Worm (Caenorhabditis elegans) whole organism, L2 larva: Measurements from ENCODE around the gene D2023.1.

Experiments
- C34F6.9 ChIP-seq: fragments of 150-350 bp; optimal IDR thresholded peaks from 2 replicates; lab custom pipeline; 2014; ENCODE audit warnings: missing biosample characterization, missing genetic modification characterization
- F13H6.1 ChIP-seq: sonication (generic microtip); optimal IDR thresholded peaks from 2 replicates; lab custom pipeline; 2016; ENCODE audit warnings: missing genetic modification characterization, missing compliant biosample characterization
- R02D3.7 ChIP-seq: fragments of 150-350 bp; optimal IDR thresholded peaks from 2 replicates; lab custom pipeline; 2014; ENCODE audit warnings: missing biosample characterization, missing genetic modification characterization
- Y55F3AM.14 ChIP-seq: fragments of 200-800 bp; sonication (Bioruptor generic); optimal IDR thresholded peaks from 2 replicates; lab custom pipeline; 2018; ENCODE audit warnings: mild to moderate bottlenecking, missing genetic modification characterization, missing compliant biosample characterization
- ZK546.5 ChIP-seq: sonication (generic microtip); optimal IDR thresholded peaks from 2 replicates; lab custom pipeline; 2017; ENCODE audit warnings: missing biosample characterization, missing genetic modification characterization
- alr-1 ChIP-seq: fragments of 150-350 bp; optimal IDR thresholded peaks from 2 replicates; lab custom pipeline; 2014; ENCODE audit warnings: missing biosample characterization, missing genetic modification characterization
- aly-2 ChIP-seq: fragments of 150-350 bp; optimal IDR thresholded peaks from 2 replicates; lab custom pipeline; 2014; ENCODE audit warnings: missing biosample characterization, missing genetic modification characterization
- ama-1 ChIP-seq: fragments of 150-350 bp; optimal IDR thresholded peaks from 2 replicates; lab custom pipeline; 2018; ENCODE audit warnings: inconsistent platforms
- blmp-1 ChIP-seq: sonication (generic microtip); optimal IDR thresholded peaks from 2 replicates; lab custom pipeline; 2017; ENCODE audit warnings: missing genetic modification characterization, mild to moderate bottlenecking, missing compliant biosample characterization, antibody characterized with exemption, moderate library complexity; ENCODE audit not compliant: insufficient read depth
- ceh-16 ChIP-seq: fragments of 150-350 bp; optimal IDR thresholded peaks from 2 replicates; lab custom pipeline; 2014; ENCODE audit warnings: missing biosample characterization, missing genetic modification characterization
- dmd-4 ChIP-seq: sonication (generic microtip); optimal IDR thresholded peaks from 2 replicates; lab custom pipeline; 2017; ENCODE audit warnings: missing biosample characterization, missing genetic modification characterization
- egl-27 ChIP-seq: sonication (generic microtip); optimal IDR thresholded peaks from 3 replicates; lab custom pipeline; 2017; ENCODE audit warnings: missing biosample characterization, missing genetic modification reagents, missing genetic modification characterization
- elt-1 ChIP-seq: fragments of 150-350 bp; optimal IDR thresholded peaks from 2 replicates; lab custom pipeline; 2014; ENCODE audit warnings: missing biosample characterization, missing genetic modification characterization
- fos-1 ChIP-seq: fragments of 150-350 bp; optimal IDR thresholded peaks from 2 replicates; lab custom pipeline; 2014; ENCODE audit warnings: missing biosample characterization, missing genetic modification characterization
- gmeb-1 ChIP-seq: fragments of 150-350 bp; optimal IDR thresholded peaks from 2 replicates; lab custom pipeline; 2014; ENCODE audit warnings: missing biosample characterization, missing genetic modification characterization
- lin-11 ChIP-seq: fragments of 150-350 bp; sonication (generic microtip); optimal IDR thresholded peaks from 2 replicates; lab custom pipeline; 2014; ENCODE audit warnings: missing biosample characterization, missing genetic modification characterization, inconsistent platforms, mixed read lengths
- lin-13 ChIP-seq: fragments of 150-350 bp; optimal IDR thresholded peaks from 2 replicates; lab custom pipeline; 2014; ENCODE audit warnings: missing biosample characterization, missing genetic modification reagents, missing genetic modification characterization
- lin-39 ChIP-seq: fragments of 150-350 bp; optimal IDR thresholded peaks from 2 replicates; lab custom pipeline; 2014; ENCODE audit warnings: missing biosample characterization, missing genetic modification reagents, missing genetic modification characterization
- lsy-2 ChIP-seq, 2 experiments: fragments of 150-350 bp in 1 of 2; sonication (generic microtip) in 1 of 2; optimal IDR thresholded peaks; 2 replicates each; lab custom pipeline; 2014 to 2017; ENCODE audit warnings: missing biosample characterization in 2 of 2, missing genetic modification characterization in 2 of 2
- mbf-1 ChIP-seq: sonication (generic microtip); optimal IDR thresholded peaks from 2 replicates; lab custom pipeline; 2017; ENCODE audit warnings: missing biosample characterization, missing genetic modification characterization
- mdl-1 ChIP-seq, 2 experiments: fragments of 150-350 bp in 1 of 2; sonication (generic microtip) in 1 of 2; optimal IDR thresholded peaks; 2 replicates each; lab custom pipeline; 2017; ENCODE audit warnings: missing biosample characterization in 2 of 2, missing genetic modification characterization in 2 of 2
- nhr-10 ChIP-seq: sonication (generic microtip); optimal IDR thresholded peaks from 2 replicates; lab custom pipeline; 2017; ENCODE audit warnings: missing biosample characterization, missing genetic modification characterization
- nhr-12 ChIP-seq: fragments of 150-350 bp; optimal IDR thresholded peaks from 2 replicates; lab custom pipeline; 2014; ENCODE audit warnings: missing biosample characterization, missing genetic modification characterization
- nhr-129 ChIP-seq: fragments of 150-350 bp; optimal IDR thresholded peaks from 2 replicates; lab custom pipeline; 2014; ENCODE audit warnings: missing biosample characterization, missing genetic modification characterization
- nhr-21 ChIP-seq: fragments of 150-350 bp; optimal IDR thresholded peaks from 2 replicates; lab custom pipeline; 2014; ENCODE audit warnings: missing biosample characterization, missing genetic modification characterization
- nhr-23 ChIP-seq: fragments of 150-350 bp; optimal IDR thresholded peaks from 2 replicates; lab custom pipeline; 2014; ENCODE audit warnings: missing biosample characterization, missing genetic modification reagents, missing genetic modification characterization
- nhr-237 ChIP-seq: fragments of 150-350 bp; optimal IDR thresholded peaks from 2 replicates; lab custom pipeline; 2014; ENCODE audit warnings: missing biosample characterization, missing genetic modification characterization
- nhr-25 ChIP-seq: fragments of 150-350 bp; sonication (generic microtip); optimal IDR thresholded peaks from 3 replicates; lab custom pipeline; 2014; ENCODE audit warnings: missing biosample characterization, missing genetic modification characterization
- nhr-6 ChIP-seq: fragments of 150-350 bp; optimal IDR thresholded peaks from 2 replicates; lab custom pipeline; 2014; ENCODE audit warnings: missing biosample characterization, missing genetic modification characterization
- nhr-77 ChIP-seq: fragments of 150-350 bp; optimal IDR thresholded peaks from 2 replicates; lab custom pipeline; 2014; ENCODE audit warnings: missing biosample characterization, missing genetic modification characterization
- peb-1 ChIP-seq: fragments of 150-350 bp; optimal IDR thresholded peaks from 2 replicates; lab custom pipeline; 2014; ENCODE audit warnings: missing biosample characterization, missing genetic modification characterization
- sem-4 ChIP-seq: fragments of 150-350 bp; optimal IDR thresholded peaks from 2 replicates; lab custom pipeline; 2014; ENCODE audit warnings: missing biosample characterization, missing genetic modification reagents, missing genetic modification characterization
- skn-1 ChIP-seq: sonication (generic microtip); optimal IDR thresholded peaks from 2 replicates; lab custom pipeline; 2017; ENCODE audit warnings: missing biosample characterization, missing genetic modification characterization
- sma-3 ChIP-seq: sonication (generic microtip); optimal IDR thresholded peaks from 2 replicates; lab custom pipeline; 2016; ENCODE audit warnings: missing genetic modification reagents, missing genetic modification characterization, missing compliant biosample characterization
- sma-9 ChIP-seq, 2 experiments: fragments of 150-350 bp in 1 of 2; sonication (generic microtip) in 1 of 2; optimal IDR thresholded peaks; 2 replicates each; lab custom pipeline; 2014 to 2016; ENCODE audit warnings: missing genetic modification characterization in 2 of 2, mild to moderate bottlenecking in 1 of 2, missing biosample characterization in 1 of 2, missing compliant biosample characterization in 1 of 2, missing genetic modification reagents in 1 of 2, moderate library complexity in 1 of 2
- unc-55 ChIP-seq: fragments of 150-350 bp; sonication (generic microtip); optimal IDR thresholded peaks from 3 replicates; lab custom pipeline; 2014; ENCODE audit warnings: missing biosample characterization, missing genetic modification reagents, missing genetic modification characterization
- unc-62 ChIP-seq: fragments of 150-350 bp; optimal IDR thresholded peaks from 2 replicates; lab custom pipeline; 2014; ENCODE audit warnings: missing biosample characterization, missing genetic modification reagents, missing genetic modification characterization
- zag-1 ChIP-seq: fragments of 150-350 bp; optimal IDR thresholded peaks from 2 replicates; lab custom pipeline; 2014; ENCODE audit warnings: missing biosample characterization, missing genetic modification characterization
- ztf-1 ChIP-seq: fragments of 200-800 bp; sonication (Bioruptor generic); conservative IDR thresholded peaks from 2 replicates; pipeline ENCODE4 v1.3.6; 2022; ENCODE audit warnings: missing genetic modification characterization, missing compliant biosample characterization
- ztf-11 ChIP-seq: sonication (generic microtip); optimal IDR thresholded peaks from 2 replicates; lab custom pipeline; 2017; ENCODE audit warnings: missing biosample characterization, missing genetic modification characterization
- ztf-4 ChIP-seq: fragments of 150-350 bp; optimal IDR thresholded peaks from 2 replicates; lab custom pipeline; 2014; ENCODE audit warnings: missing biosample characterization, missing genetic modification characterization

D2023.1 gene

DNA sequence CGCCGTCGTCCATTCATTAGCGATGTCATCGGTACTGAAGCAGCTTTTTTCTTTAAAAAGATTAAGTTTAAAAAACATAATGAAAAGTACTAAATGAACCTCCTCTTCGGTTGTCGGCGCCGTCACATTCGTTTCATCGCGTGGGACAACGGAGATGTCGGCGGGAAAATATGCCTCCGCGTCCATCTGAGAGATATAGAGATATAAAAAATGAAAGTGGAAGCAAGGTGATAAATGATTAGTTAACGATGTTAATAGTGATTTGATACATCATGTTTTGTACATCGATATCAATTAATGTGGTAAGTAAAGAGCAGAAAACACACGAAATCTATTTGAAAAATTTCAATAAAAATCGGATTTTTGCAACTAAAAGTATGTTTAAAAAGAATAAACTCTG, 2.1 kb upstream of the D2023.1 start, which contains the start of gene F55A11.7:
Gene F55A11.7 (minus strand): TSS at position 186 of the 400 bp plus-strand sequence.
- TF ChIP-seq unc-55 (GFP tag; lab: Kevin White, UChicago), result no peak
- no peak for TF ChIP-seq nhr-21 (tag; lab: Kevin White, UChicago)
- no peak for TF ChIP-seq ama-1
- no peak for TF ChIP-seq ceh-16
- no peak for TF ChIP-seq lin-39
- TF ChIP-seq sma-9 (GFP tag; optimal IDR thresholded peaks at IDR 0.05; lab: Kevin White, UChicago), result no peak
- no peak for TF ChIP-seq sma-9 (tag; optimal IDR thresholded peaks at IDR 0.05; lab: Kevin White, UChicago)
- no peak for TF ChIP-seq nhr-6
- no peak for TF ChIP-seq nhr-23 (tag; lab: Kevin White, UChicago)
- TF ChIP-seq mbf-1 (tag; lab: Kevin White, UChicago), result no peak
- TF ChIP-seq nhr-237 (tag; lab: Kevin White, UChicago), result no peak
- TF ChIP-seq zag-1 (tag; lab: Kevin White, UChicago), result no peak
- TF ChIP-seq nhr-77 (tag; lab: Kevin White, UChicago), result no peak
- TF ChIP-seq elt-1 (tag; lab: Kevin White, UChicago), result no peak
- TF ChIP-seq, all 48 proteins: peak for 0

DNA sequence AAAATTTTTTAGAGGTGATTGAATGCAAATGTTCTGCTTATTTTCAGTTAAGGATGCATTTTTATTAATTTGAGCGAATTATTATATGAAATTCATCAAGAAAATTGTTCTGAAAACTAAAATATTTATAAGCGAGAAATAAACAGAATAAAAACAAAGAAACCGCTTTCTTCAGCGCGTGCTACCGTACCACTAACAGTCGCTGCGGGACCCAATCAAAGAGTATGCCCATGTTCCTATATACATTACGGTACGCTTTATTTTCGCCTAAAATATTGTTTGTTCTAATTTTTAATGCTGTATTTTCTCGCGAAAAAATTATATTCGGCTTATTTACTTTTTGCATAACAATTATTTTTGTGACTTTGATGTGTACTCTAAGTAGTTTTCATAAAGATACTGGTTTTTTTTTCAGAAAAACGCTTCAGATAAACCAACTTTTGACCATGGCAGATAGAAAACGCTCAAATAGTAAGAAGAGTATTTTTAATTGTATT, 1.6 kb upstream of the D2023.1 start, which contains the start of gene F55A11.8:
Gene F55A11.8 (plus strand): TSS at position 447 of the 497 bp plus-strand sequence.
- TF ChIP-seq lin-11 (tag; lab: Kevin White, UChicago), result no peak
- TF ChIP-seq sma-9 (GFP tag; optimal IDR thresholded peaks at IDR 0.05; lab: Kevin White, UChicago), result no peak
- TF ChIP-seq sma-9 (tag; optimal IDR thresholded peaks at IDR 0.05; lab: Kevin White, UChicago), result no peak
- no peak for TF ChIP-seq nhr-129
- no peak for TF ChIP-seq sem-4 (tag; lab: Kevin White, UChicago)
- TF ChIP-seq egl-27 (tag; lab: Kevin White, UChicago), result no peak

DNA sequence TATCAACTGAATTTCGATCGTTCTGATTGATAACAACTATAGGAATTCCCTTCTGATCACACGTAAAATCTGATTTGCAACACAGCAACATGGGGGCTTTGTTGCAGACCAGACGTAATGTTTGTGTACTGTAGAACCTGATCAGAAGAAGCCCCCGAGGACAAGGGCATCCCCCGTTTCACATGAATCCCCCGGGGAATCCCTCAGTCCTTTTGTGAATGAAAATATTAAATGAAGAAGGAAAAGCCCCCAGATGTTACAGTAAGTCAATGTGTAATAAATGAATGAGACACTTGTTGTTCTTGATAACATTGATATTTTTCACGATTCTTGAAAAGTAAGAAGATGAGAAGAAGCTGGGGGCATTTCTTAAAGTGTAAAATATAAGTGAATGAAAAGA, 4.8 kb downstream of the D2023.1 start:
- TF ChIP-seq ztf-1 (no peak), nhr-25 (tag; lab: Kevin White, UChicago) (peak; percentile 81), blmp-1 (tag; lab: Kevin White, UChicago) (peak; percentile 38)

DNA sequence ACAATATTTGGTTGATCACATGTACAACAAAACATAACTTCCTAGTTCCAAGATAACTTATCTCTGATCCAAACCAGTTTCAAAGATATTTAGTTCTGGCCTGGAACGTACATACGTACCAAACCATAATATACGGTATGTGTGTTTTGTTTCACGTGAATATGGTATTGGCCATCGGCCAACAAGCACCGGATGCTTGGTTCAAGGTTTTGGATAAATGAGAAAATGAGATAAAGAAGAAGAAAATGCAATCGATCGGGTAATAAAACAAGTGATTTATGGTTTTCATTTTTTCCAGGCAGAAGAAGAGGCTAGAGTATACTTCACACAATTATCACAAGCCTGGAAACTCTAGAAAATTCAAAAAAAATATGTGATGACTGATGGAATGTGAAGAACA, 6.0 kb downstream of the D2023.1 start:
- TF ChIP-seq mdl-1 (tag; optimal IDR thresholded peaks at IDR 0.05; lab: Kevin White, UChicago) (peak in 1 of 2 experiments; percentile 2), skn-1 (tag; lab: Kevin White, UChicago) (no peak), ztf-1 (no peak), sma-9 (GFP tag; optimal IDR thresholded peaks at IDR 0.05; lab: Kevin White, UChicago) (peak; percentile 79), sma-9 (tag; optimal IDR thresholded peaks at IDR 0.05; lab: Kevin White, UChicago) (no peak), nhr-25 (tag; lab: Kevin White, UChicago) (peak; percentile 52), nhr-21 (tag; lab: Kevin White, UChicago) (peak; percentile 73), sma-3 (peak; percentile 59), egl-27 (tag; lab: Kevin White, UChicago) (peak; percentile 69)

DNA sequence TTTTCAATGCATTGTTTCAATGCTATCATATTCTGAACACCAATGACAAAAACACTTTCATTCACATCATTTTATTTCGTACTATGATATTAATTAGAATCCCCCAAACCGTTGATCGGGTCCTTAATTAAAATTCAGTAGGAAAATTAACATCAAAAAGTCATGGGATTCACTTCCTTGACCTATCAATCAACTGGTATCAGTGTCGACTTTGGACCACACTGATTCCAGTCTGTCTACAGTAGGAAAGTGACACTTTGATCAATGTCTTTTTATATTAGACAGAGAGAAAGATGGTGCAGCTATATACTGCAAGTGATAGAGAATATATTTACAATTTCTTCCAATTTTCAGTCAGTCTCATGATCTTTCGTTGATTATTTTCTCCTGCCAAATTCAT, 7.0 kb downstream of the D2023.1 start:
- TF ChIP-seq nhr-21 (tag; lab: Kevin White, UChicago) (peak; percentile 13), F13H6.1 (tag; lab: Kevin White, UChicago) (no peak), nhr-12 (tag; lab: Kevin White, UChicago) (no peak), gmeb-1 (tag; lab: Kevin White, UChicago) (no peak), fos-1 (tag; lab: Kevin White, UChicago) (no peak), skn-1 (tag; lab: Kevin White, UChicago) (no peak), nhr-6 (no peak), zag-1 (tag; lab: Kevin White, UChicago) (no peak), ceh-16 (no peak), egl-27 (tag; lab: Kevin White, UChicago) (no peak), nhr-10 (tag; lab: Kevin White, UChicago) (no peak), unc-62 (GFP tag; lab: Kevin White, UChicago) (no peak), lin-39 (no peak), ama-1 (no peak), mbf-1 (tag; lab: Kevin White, UChicago) (no peak), sma-3 (peak; percentile 17), C34F6.9 (no peak), elt-1 (tag; lab: Kevin White, UChicago) (no peak), peb-1 (tag; lab: Kevin White, UChicago) (no peak), alr-1 (tag; lab: Kevin White, UChicago) (no peak), ztf-11 (tag; lab: Kevin White, UChicago) (no peak), ztf-1 (no peak), sma-9 (GFP tag; optimal IDR thresholded peaks at IDR 0.05; lab: Kevin White, UChicago) (peak; percentile 81), sma-9 (tag; optimal IDR thresholded peaks at IDR 0.05; lab: Kevin White, UChicago) (no peak), Y55F3AM.14 (no peak), lin-13 (GFP tag; lab: Kevin White, UChicago) (no peak), ztf-4 (tag; lab: Kevin White, UChicago) (no peak), aly-2 (no peak), nhr-23 (tag; lab: Kevin White, UChicago) (no peak), ZK546.5 (tag; lab: Kevin White, UChicago) (no peak), lsy-2 (tag; optimal IDR thresholded peaks at IDR 0.05; lab: Kevin White, UChicago) (no peak), nhr-129 (no peak), nhr-25 (tag; lab: Kevin White, UChicago) (peak; percentile 53), dmd-4 (tag; lab: Kevin White, UChicago) (no peak), mdl-1 (tag; optimal IDR thresholded peaks at IDR 0.05; lab: Kevin White, UChicago) (no peak), blmp-1 (tag; lab: Kevin White, UChicago) (peak; percentile 2), R02D3.7 (no peak)
